Worm (Caenorhabditis elegans): Measurements from ENCODE around the gene cyp-35A1.
"Not testable (repeated sequence)": the region's sequence is repeated elsewhere in the genome, so short reads cannot be mapped to it uniquely, and the experiment has no call there.

Gene cyp-35A1

ce11 chrV:7349541-7349940, 12.0 kb downstream of the cyp-35A1 start, which contains the start of gene nhr-149:
Gene nhr-149 (minus strand): TSS chrV:7349641.
- TF ChIP-seq zip-8 (tag; optimal IDR thresholded peaks at IDR 0.05) (peak; percentile 53), nhr-12 (tag; optimal IDR thresholded peaks at IDR 0.05) (no peak)

DNA sequence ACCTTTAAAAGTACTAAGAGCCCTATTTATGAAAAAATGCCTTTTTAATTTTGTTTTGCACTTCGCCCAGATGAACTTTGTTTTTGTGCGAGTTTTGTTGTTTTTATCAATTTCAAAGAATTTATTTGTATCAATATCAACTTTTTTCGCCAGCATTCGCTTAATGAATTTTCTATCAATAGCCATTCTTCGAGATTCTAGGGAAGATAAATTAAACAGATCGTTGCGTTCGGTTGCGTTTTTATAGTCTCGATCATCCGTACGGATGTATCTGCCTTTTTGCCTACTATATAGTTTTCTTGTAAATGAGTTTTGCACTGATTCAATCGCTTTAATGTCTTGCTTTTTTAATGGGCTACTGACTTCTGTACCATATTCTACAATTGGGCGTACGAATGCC, 16.1 kb downstream of the cyp-35A1 start, which contains the start of gene nhr-147:
Gene nhr-147, plus strand, starts transcription at position 301 of the 400 bp plus-strand sequence.
- TF ChIP-seq drap-1 (GFP tag; optimal IDR thresholded peaks at IDR 0.05); lsy-2 (tag; optimal IDR thresholded peaks at IDR 0.05); snpc-4 (tag; optimal IDR thresholded peaks at IDR 0.05): not testable (repeated sequence)

ce11 chrV:7343522-7343921, 18.1 kb downstream of the cyp-35A1 start, which contains the start of gene srh-244:
Gene srh-244 (plus strand): TSS chrV:7343822.
- TF ChIP-seq nhr-2 (tag; optimal IDR thresholded peaks at IDR 0.05), result no peak
- no peak for TF ChIP-seq unc-120 (tag; optimal IDR thresholded peaks at IDR 0.05; ENCODE audit: poor library complexity, severe bottlenecking)
- no peak for TF ChIP-seq bed-3 (GFP tag; optimal IDR thresholded peaks at IDR 0.05)
- TF ChIP-seq ceh-39 (tag; optimal IDR thresholded peaks at IDR 0.05), result no peak
- TF ChIP-seq zip-8 (tag; optimal IDR thresholded peaks at IDR 0.05), result no peak
- TF ChIP-seq mab-5 (tag; optimal IDR thresholded peaks at IDR 0.05), result no peak
- TF ChIP-seq ceh-83 (GFP tag; optimal IDR thresholded peaks at IDR 0.05), result no peak
- no peak for TF ChIP-seq flh-1 (GFP tag; optimal IDR thresholded peaks at IDR 0.05)

DNA sequence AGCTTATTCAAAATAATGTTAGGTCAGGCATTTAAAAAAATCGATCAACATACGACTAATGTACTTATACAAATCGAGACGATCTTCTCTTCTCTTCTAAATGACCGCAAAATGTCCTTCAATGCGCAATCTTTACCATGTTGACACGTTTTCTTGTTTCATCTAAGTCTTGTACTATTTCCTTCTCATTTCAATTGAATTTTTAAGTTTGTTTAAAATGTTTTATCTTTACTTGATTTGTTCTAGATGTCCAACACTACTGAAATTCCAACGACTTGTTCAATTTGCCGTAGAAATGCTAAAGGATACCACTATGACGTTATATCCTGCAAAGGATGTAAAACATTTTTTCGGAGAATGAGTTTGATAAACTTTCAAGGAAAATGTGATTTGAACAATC, 19.6 kb downstream of the cyp-35A1 start, which contains the start of the genes nhr-263 and nhr-148:
Gene nhr-263, minus strand, starts transcription at position 101 of the 400 bp plus-strand sequence.
Gene nhr-148, plus strand, starts transcription at position 215 of the 400 bp plus-strand sequence.
- TF ChIP-seq nhr-237 (tag; optimal IDR thresholded peaks at IDR 0.05) (no peak), tbx-8 (GFP tag; optimal IDR thresholded peaks at IDR 0.05) (no peak), mls-2 (tag; optimal IDR thresholded peaks at IDR 0.05) (no peak), nhr-28 (tag; optimal IDR thresholded peaks at IDR 0.05) (no peak), ceh-39 (tag; optimal IDR thresholded peaks at IDR 0.05) (no peak), lin-32 (GFP tag; optimal IDR thresholded peaks at IDR 0.05) (no peak), ceh-83 (GFP tag; optimal IDR thresholded peaks at IDR 0.05) (no peak), sem-2 (GFP tag; optimal IDR thresholded peaks at IDR 0.05) (no peak), M03D4.4 (tag; optimal IDR thresholded peaks at IDR 0.05) (no peak), ces-1 (GFP tag; optimal IDR thresholded peaks at IDR 0.05) (no peak)

DNA sequence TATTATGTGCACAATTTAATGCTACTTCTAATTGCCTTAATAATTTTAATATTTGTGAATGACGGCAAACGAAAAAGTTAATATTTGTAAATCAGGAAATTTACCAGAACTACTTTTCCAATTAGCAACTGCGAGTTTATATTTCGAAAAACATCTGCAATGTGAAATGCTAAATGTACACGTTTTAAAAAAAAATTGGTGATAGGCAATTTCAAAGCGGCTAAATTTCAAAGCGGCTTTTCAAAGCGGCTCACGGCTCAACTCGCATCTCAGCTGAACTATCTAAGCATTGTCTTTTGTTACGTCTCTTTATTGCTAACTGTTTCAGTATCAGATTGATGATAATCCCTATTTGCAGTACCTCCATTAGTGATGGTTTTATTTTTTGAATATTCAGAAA, 21.7 kb downstream of the cyp-35A1 start, which contains the start of gene srh-187:
Gene srh-187, minus strand, starts transcription at position 101 of the 400 bp plus-strand sequence.
- no peak for TF ChIP-seq cnd-1 (tag; optimal IDR thresholded peaks at IDR 0.05)
- no peak for TF ChIP-seq bed-3 (GFP tag; optimal IDR thresholded peaks at IDR 0.05)
- TF ChIP-seq tbx-8 (GFP tag; optimal IDR thresholded peaks at IDR 0.05), result no peak
- no peak for TF ChIP-seq pha-4 (tag; optimal IDR thresholded peaks at IDR 0.05)
- TF ChIP-seq drap-1 (GFP tag; optimal IDR thresholded peaks at IDR 0.05), result no peak
- no peak for TF ChIP-seq elt-1 (tag; optimal IDR thresholded peaks at IDR 0.05; ENCODE audit: borderline replicate concordance, insufficient read depth)
- no peak for TF ChIP-seq ces-1 (GFP tag; optimal IDR thresholded peaks at IDR 0.05)
- no peak for TF ChIP-seq unc-120 (tag; optimal IDR thresholded peaks at IDR 0.05; ENCODE audit: poor library complexity, severe bottlenecking)
- no peak for TF ChIP-seq flh-1 (GFP tag; optimal IDR thresholded peaks at IDR 0.05)
- no peak for TF ChIP-seq mab-5 (tag; optimal IDR thresholded peaks at IDR 0.05)
- no peak for TF ChIP-seq ham-2 (GFP tag; optimal IDR thresholded peaks at IDR 0.05)
- TF ChIP-seq nhr-76 (tag; optimal IDR thresholded peaks at IDR 0.05), result no peak
- TF ChIP-seq lin-13 (tag; optimal IDR thresholded peaks at IDR 0.05), result no peak
- no peak for TF ChIP-seq snpc-4 (tag; optimal IDR thresholded peaks at IDR 0.05)
- TF ChIP-seq sem-2 (GFP tag; optimal IDR thresholded peaks at IDR 0.05), result no peak

DNA sequence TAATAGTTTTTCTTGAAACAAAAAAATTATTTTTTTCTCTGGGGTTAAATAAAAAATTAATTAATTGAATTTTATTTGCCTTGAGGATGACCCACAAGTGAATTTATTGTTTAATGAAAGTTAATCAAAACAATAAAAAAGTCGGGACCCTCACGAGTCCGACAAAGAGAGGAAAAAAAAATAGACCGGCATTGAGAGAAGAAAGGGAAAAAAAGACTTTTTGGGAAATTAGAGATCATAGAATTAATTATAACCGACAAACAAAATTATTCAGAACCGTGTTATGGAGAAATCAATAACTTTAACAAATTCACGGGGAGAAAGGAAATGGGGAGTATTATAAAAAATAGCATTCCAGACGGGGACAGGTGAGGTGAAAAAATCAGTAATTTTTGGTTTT, 24.4 kb downstream of the cyp-35A1 start, which contains the start of gene F10G2.7:
Gene F10G2.7, minus strand, starts transcription at position 101 of the 400 bp plus-strand sequence.
- TF ChIP-seq nhr-76 (tag; optimal IDR thresholded peaks at IDR 0.05); sem-2 (GFP tag; optimal IDR thresholded peaks at IDR 0.05); mab-5 (tag; optimal IDR thresholded peaks at IDR 0.05): not testable (repeated sequence)

- TF ChIP-seq hlh-1 (tag; optimal IDR thresholded peaks at IDR 0.05) (peak; percentile 25), mab-5 (tag; optimal IDR thresholded peaks at IDR 0.05) (no peak)
Measured at ce11 chrV:7332253-7332652, 29.3 kb downstream of the cyp-35A1 start, which contains the start of gene F10G2.1. Gene F10G2.1 (plus strand): TSS chrV:7332553.

Measured in whole organism, mixed stage, embryonic.